Worm (Caenorhabditis elegans): ENCODE measurements around the gene sec-61.G.

The sec-61.G gene

ce11 chrV:10939990-10940570 is 43.1 kb upstream of the sec-61.G start:
- no peak for TF ChIP-seq hlh-6 (tag; optimal IDR thresholded peaks at IDR 0.05)
- TF ChIP-seq pha-2 (tag; optimal IDR thresholded peaks at IDR 0.05), result no peak
- no peak for TF ChIP-seq tbx-2 (tag; optimal IDR thresholded peaks at IDR 0.05)
- TF ChIP-seq unc-55 (GFP tag; optimal IDR thresholded peaks at IDR 0.05), result no peak
- TF ChIP-seq pax-1 (tag; optimal IDR thresholded peaks at IDR 0.05), result no peak
- no peak for TF ChIP-seq C08G9.2 (tag; optimal IDR thresholded peaks at IDR 0.05)
- TF ChIP-seq sox-4 (tag; optimal IDR thresholded peaks at IDR 0.05), result no peak
- TF ChIP-seq fkh-6 (tag; optimal IDR thresholded peaks at IDR 0.05), result no peak
- TF ChIP-seq ceh-48 (tag; optimal IDR thresholded peaks at IDR 0.05), result no peak
- no peak for TF ChIP-seq elt-4 (tag; optimal IDR thresholded peaks at IDR 0.05)
- TF ChIP-seq ceh-14 (tag; optimal IDR thresholded peaks at IDR 0.05), result no peak
- no peak for TF ChIP-seq K02D7.2 (tag; optimal IDR thresholded peaks at IDR 0.05)
- no peak for TF ChIP-seq unc-42 (tag; optimal IDR thresholded peaks at IDR 0.05)
- no peak for TF ChIP-seq eyg-1 (tag; optimal IDR thresholded peaks at IDR 0.05)
- TF ChIP-seq dve-1 (tag; optimal IDR thresholded peaks at IDR 0.05), result no peak
- no peak for TF ChIP-seq ahr-1 (tag; optimal IDR thresholded peaks at IDR 0.05)
- TF ChIP-seq ama-1 (optimal IDR thresholded peaks at IDR 0.05), result no peak
- TF ChIP-seq hlh-13 (GFP tag; optimal IDR thresholded peaks at IDR 0.05), result no peak

ce11 chrV:10938739-10939138 is 41.8 kb upstream of the sec-61.G start, which contains the start of gene F17C11.11:
Gene F17C11.11 (minus strand): TSS chrV:10938817.
- no peak for TF ChIP-seq sdc-2 (tag; optimal IDR thresholded peaks at IDR 0.05)
- no peak for TF ChIP-seq elt-4 (tag; optimal IDR thresholded peaks at IDR 0.05)
- TF ChIP-seq hlh-15 (tag; optimal IDR thresholded peaks at IDR 0.05), result no peak

- TF ChIP-seq fkh-6 (tag; optimal IDR thresholded peaks at IDR 0.05), result no peak
- TF ChIP-seq ceh-34 (tag; optimal IDR thresholded peaks at IDR 0.05), result no peak
- TF ChIP-seq pha-2 (tag; optimal IDR thresholded peaks at IDR 0.05), result no peak
- no peak for TF ChIP-seq ztf-16 (tag; optimal IDR thresholded peaks at IDR 0.05)
- no peak for TF ChIP-seq nhr-232 (tag; optimal IDR thresholded peaks at IDR 0.05)
- TF ChIP-seq unc-55 (GFP tag; optimal IDR thresholded peaks at IDR 0.05), result no peak
- no peak for TF ChIP-seq ceh-2 (tag; optimal IDR thresholded peaks at IDR 0.05)
- no peak for TF ChIP-seq npax-4 (tag; optimal IDR thresholded peaks at IDR 0.05)
- no peak for TF ChIP-seq hlh-30 (tag; optimal IDR thresholded peaks at IDR 0.05; ENCODE audit: insufficient read depth)
- TF ChIP-seq unc-42 (tag; optimal IDR thresholded peaks at IDR 0.05), result no peak
- no peak for TF ChIP-seq ceh-22 (tag; optimal IDR thresholded peaks at IDR 0.05)
- TF ChIP-seq Y22D7AL.16 (tag; optimal IDR thresholded peaks at IDR 0.05), result no peak
- TF ChIP-seq pat-9 (tag; optimal IDR thresholded peaks at IDR 0.05), result no peak
- TF ChIP-seq ceh-14 (tag; optimal IDR thresholded peaks at IDR 0.05), result no peak
These were observed 40.4 kb upstream of the sec-61.G start for ce11 chrV:10937294-10937693.

- no peak for TF ChIP-seq pqm-1 (tag; optimal IDR thresholded peaks at IDR 0.05)
- peak; percentile 44 for TF ChIP-seq elt-2 (tag; optimal IDR thresholded peaks at IDR 0.05)
These were observed 39.7 kb upstream of the sec-61.G start, which contains the start of gene F17C11.12 for ce11 chrV:10936681-10937080. Gene F17C11.12 (minus strand): TSS chrV:10936920.

ce11 chrV:10932411-10932810 is 35.5 kb upstream of the sec-61.G start, which contains the start of gene F58B4.5:
Gene F58B4.5 (plus strand): TSS chrV:10932693.
- TF ChIP-seq unc-3 (GFP tag; conservative IDR thresholded peaks at IDR 0.05) (no peak), unc-3 (tag; optimal IDR thresholded peaks at IDR 0.05) (no peak), elt-2 (tag; optimal IDR thresholded peaks at IDR 0.05) (peak; percentile 63)

- TF ChIP-seq nhr-232 (tag; optimal IDR thresholded peaks at IDR 0.05) (no peak), lin-11 (tag; optimal IDR thresholded peaks at IDR 0.05) (no peak), unc-55 (GFP tag; optimal IDR thresholded peaks at IDR 0.05) (no peak), sox-2 (GFP tag; IDR thresholded peaks at IDR 0.05) (no peak), C08G9.2 (tag; optimal IDR thresholded peaks at IDR 0.05) (no peak), ztf-16 (tag; optimal IDR thresholded peaks at IDR 0.05) (no peak), gmeb-2 (tag; optimal IDR thresholded peaks at IDR 0.05) (no peak), ceh-45 (GFP tag; IDR thresholded peaks at IDR 0.05) (no peak)
These were observed 34.2 kb upstream of the sec-61.G start, which contains the start of gene scvp-1 for ce11 chrV:10931189-10931588. Gene scvp-1 (minus strand): TSS chrV:10931289.
